Fruit fly (Drosophila melanogaster) whole organism, embryonic: ENCODE data around the gene CG16984.

ENCODE experiments used
- Atf3 ChIP-seq: fragments of 200-800 bp; sonication (Bioruptor generic); optimal IDR thresholded peaks from 3 replicates; lab custom pipeline; 2016; ENCODE audit warnings: missing biosample characterization, missing genetic modification characterization
- CG10147 ChIP-seq: fragments of 200-800 bp; sonication (Bioruptor generic); optimal IDR thresholded peaks from 2 replicates; lab custom pipeline; 2019; ENCODE audit warnings: missing biosample characterization, mild to moderate bottlenecking, missing genetic modification characterization, moderate library complexity
- CG10462 ChIP-seq: fragments of 200-800 bp; sonication (Bioruptor generic); optimal IDR thresholded peaks from 2 replicates; lab custom pipeline; 2016; ENCODE audit warnings: missing biosample characterization, missing genetic modification characterization
- CG10565 ChIP-seq: fragments of 200-800 bp; sonication (Bioruptor generic); optimal IDR thresholded peaks from 3 replicates; lab custom pipeline; 2016; ENCODE audit warnings: missing biosample characterization, mild to moderate bottlenecking, missing genetic modification characterization
- CG11093 ChIP-seq: fragments of 200-800 bp; sonication (Bioruptor generic); IDR thresholded peaks from 3 replicates; pipeline ENCODE4 v1.3.6; 2022; ENCODE audit warnings: missing biosample characterization, missing genetic modification characterization
- CG11456 ChIP-seq: fragments of 200-800 bp; sonication (Bioruptor generic); IDR thresholded peaks from 3 replicates; pipeline ENCODE4 v1.3.6; 2022; ENCODE audit warnings: missing biosample characterization, missing genetic modification characterization
- CG11560 ChIP-seq: fragments of 200-800 bp; sonication (Bioruptor generic); IDR thresholded peaks from 3 replicates; pipeline ENCODE4 v1.3.6; 2022; ENCODE audit warnings: missing biosample characterization, missing genetic modification characterization
- CG12236 ChIP-seq: fragments of 200-800 bp; sonication (Bioruptor generic); optimal IDR thresholded peaks from 2 replicates; lab custom pipeline; 2016; ENCODE audit warnings: missing biosample characterization, missing genetic modification characterization
- CG12769 ChIP-seq: fragments of 200-800 bp; sonication (Bioruptor generic); optimal IDR thresholded peaks from 2 replicates; lab custom pipeline; 2019; ENCODE audit warnings: missing biosample characterization, mild to moderate bottlenecking, missing genetic modification characterization, moderate library complexity
- CG15269 ChIP-seq: fragments of 200-800 bp; sonication (Bioruptor generic); optimal IDR thresholded peaks from 2 replicates; lab custom pipeline; 2018; ENCODE audit warnings: missing biosample characterization, mild to moderate bottlenecking, missing genetic modification characterization, moderate library complexity
- CG17385 ChIP-seq: fragments of 200-800 bp; sonication (Bioruptor generic); optimal IDR thresholded peaks from 3 replicates; lab custom pipeline; 2018; ENCODE audit warnings: missing biosample characterization, mild to moderate bottlenecking, missing genetic modification characterization
- CG2678 ChIP-seq: fragments of 200-800 bp; sonication (Bioruptor generic); optimal IDR thresholded peaks from 3 replicates; lab custom pipeline; 2019; ENCODE audit warnings: missing biosample characterization, mild to moderate bottlenecking, missing genetic modification characterization, moderate library complexity
- CG2875 ChIP-seq: fragments of 200-800 bp; sonication (Bioruptor generic); optimal IDR thresholded peaks from 2 replicates; lab custom pipeline; 2017; ENCODE audit warnings: missing biosample characterization, mild to moderate bottlenecking, missing genetic modification characterization, missing genetic modification reagents
- CG3163 ChIP-seq: fragments of 200-800 bp; sonication (Bioruptor generic); optimal IDR thresholded peaks from 3 replicates; lab custom pipeline; 2016; ENCODE audit warnings: missing biosample characterization, missing genetic modification characterization
- CG7271 ChIP-seq: fragments of 200-800 bp; sonication (Bioruptor generic); optimal IDR thresholded peaks from 2 replicates; lab custom pipeline; 2018; ENCODE audit warnings: missing biosample characterization, mild to moderate bottlenecking, missing genetic modification characterization, moderate library complexity
- CG7556 ChIP-seq: fragments of 200-800 bp; sonication (Bioruptor generic); optimal IDR thresholded peaks from 2 replicates; lab custom pipeline; 2017; ENCODE audit warnings: missing biosample characterization, mild to moderate bottlenecking, missing genetic modification characterization
- CG7745 ChIP-seq: fragments of 200-800 bp; sonication (Bioruptor generic); optimal IDR thresholded peaks from 2 replicates; lab custom pipeline; 2018; ENCODE audit warnings: missing biosample characterization, mild to moderate bottlenecking, missing genetic modification characterization, moderate library complexity
- CG8388 ChIP-seq: fragments of 200-800 bp; sonication (Bioruptor generic); optimal IDR thresholded peaks from 2 replicates; lab custom pipeline; 2019; ENCODE audit warnings: missing biosample characterization, mild to moderate bottlenecking, missing genetic modification characterization, moderate library complexity
- CG9727 ChIP-seq: fragments of 200-800 bp; sonication (Bioruptor generic); optimal IDR thresholded peaks from 3 replicates; lab custom pipeline; 2017; ENCODE audit warnings: missing biosample characterization, mild to moderate bottlenecking, missing genetic modification characterization
- CG9797 ChIP-seq: fragments of 200-800 bp; sonication (Bioruptor generic); optimal IDR thresholded peaks from 3 replicates; lab custom pipeline; 2018; ENCODE audit warnings: missing biosample characterization, mild to moderate bottlenecking, missing genetic modification characterization
- CG9817 ChIP-seq: fragments of 200-800 bp; sonication (Bioruptor generic); optimal IDR thresholded peaks from 2 replicates; lab custom pipeline; 2018; ENCODE audit warnings: missing biosample characterization, mild to moderate bottlenecking, missing genetic modification characterization, moderate library complexity
- Chrac-16 ChIP-seq: fragments of 200-800 bp; sonication (Bioruptor generic); optimal IDR thresholded peaks from 3 replicates; lab custom pipeline; 2016; ENCODE audit warnings: missing biosample characterization, missing genetic modification characterization
- CrebB ChIP-seq: fragments of 200-800 bp; sonication (Bioruptor generic); optimal IDR thresholded peaks from 3 replicates; lab custom pipeline; 2018; ENCODE audit warnings: missing biosample characterization, mild to moderate bottlenecking, missing genetic modification characterization
- Dip3 ChIP-seq: fragments of 200-800 bp; sonication (Bioruptor generic); optimal IDR thresholded peaks from 3 replicates; lab custom pipeline; 2016; ENCODE audit warnings: missing biosample characterization, missing genetic modification characterization
- E2f2 ChIP-seq: fragments of 200-800 bp; sonication (Bioruptor generic); IDR thresholded peaks from 2 replicates; pipeline ENCODE4 v1.3.6; 2022; ENCODE audit warnings: missing biosample characterization, missing genetic modification characterization
- Fer2 ChIP-seq: fragments of 200-800 bp; sonication (Bioruptor generic); optimal IDR thresholded peaks from 2 replicates; lab custom pipeline; 2018; ENCODE audit warnings: missing biosample characterization, mild to moderate bottlenecking, missing genetic modification characterization, moderate library complexity
- MESR4 ChIP-seq: fragments of 200-800 bp; sonication (Bioruptor generic); optimal IDR thresholded peaks from 2 replicates; lab custom pipeline; 2018; ENCODE audit warnings: missing biosample characterization, mild to moderate bottlenecking, missing genetic modification characterization, moderate library complexity
- Max ChIP-seq: fragments of 200-800 bp; sonication (Bioruptor generic); optimal IDR thresholded peaks from 2 replicates; lab custom pipeline; 2016; ENCODE audit warnings: missing biosample characterization, mild to moderate bottlenecking, missing genetic modification characterization
- Med ChIP-seq: fragments of 200-800 bp; sonication (Bioruptor generic); peaks from one replicate; lab custom pipeline; 2016; ENCODE audit warnings: missing biosample characterization, missing genetic modification characterization, mild to moderate bottlenecking, inconsistent platforms, moderate library complexity
- Ravus ChIP-seq: fragments of 200-800 bp; sonication (Bioruptor generic); IDR thresholded peaks from 2 replicates; pipeline ENCODE4 v1.3.6; 2022; ENCODE audit warnings: missing biosample characterization, missing genetic modification characterization
- Trl ChIP-seq, 3 experiments: fragments of >200 bp in 2 of 3; fragments of 200-800 bp in 1 of 3; sonication (Bioruptor generic) in 1 of 3; optimal IDR thresholded peaks; 2 replicates in 1 of 3; 3 replicates in 2 of 3; lab custom pipeline; 2016 to 2017; ENCODE audit warnings: missing biosample characterization in 1 of 3, missing genetic modification characterization in 1 of 3
- Xbp1 ChIP-seq: fragments of 200-800 bp; sonication (Bioruptor generic); optimal IDR thresholded peaks from 3 replicates; lab custom pipeline; 2016; ENCODE audit warnings: missing biosample characterization, mild to moderate bottlenecking, missing genetic modification characterization
- ara ChIP-seq: fragments of 200-800 bp; sonication (Bioruptor generic); IDR thresholded peaks from 2 replicates; pipeline ENCODE4 v1.3.6; 2022; ENCODE audit warnings: missing biosample characterization, missing genetic modification characterization
- bigmax ChIP-seq: fragments of 200-800 bp; sonication (Bioruptor generic); optimal IDR thresholded peaks from 2 replicates; lab custom pipeline; 2018; ENCODE audit warnings: missing biosample characterization, mild to moderate bottlenecking, missing genetic modification characterization
- cato ChIP-seq: fragments of 200-800 bp; sonication (Bioruptor generic); optimal IDR thresholded peaks from 2 replicates; lab custom pipeline; 2016; ENCODE audit warnings: missing biosample characterization, missing genetic modification characterization, borderline replicate concordance
- ci ChIP-seq: fragments of 200-800 bp; sonication (Bioruptor generic); IDR thresholded peaks from 3 replicates; pipeline ENCODE4 v1.3.6; 2022; ENCODE audit warnings: missing biosample characterization, missing genetic modification characterization
- eve ChIP-seq, 2 experiments: fragments of >200 bp; optimal IDR thresholded peaks; 2 replicates each; lab custom pipeline; 2017; ENCODE audit warnings: missing biosample characterization in 2 of 2, missing genetic modification characterization in 2 of 2
- fru ChIP-seq: fragments of >200 bp; optimal IDR thresholded peaks from 2 replicates; lab custom pipeline; 2017
- gce ChIP-seq: fragments of 200-800 bp; sonication (Bioruptor generic); IDR thresholded peaks from 3 replicates; pipeline ENCODE4 v1.3.6; 2022; ENCODE audit warnings: missing biosample characterization, missing genetic modification characterization
- gfzf ChIP-seq: fragments of 200-800 bp; sonication (Bioruptor generic); optimal IDR thresholded peaks from 2 replicates; lab custom pipeline; 2016; ENCODE audit warnings: missing biosample characterization, mild to moderate bottlenecking, missing genetic modification characterization, moderate library complexity
- knrl ChIP-seq: fragments of 200-800 bp; sonication (Bioruptor generic); IDR thresholded peaks from 3 replicates; pipeline ENCODE4 v1.3.6; 2022; ENCODE audit warnings: missing biosample characterization, missing genetic modification characterization; ENCODE audit not compliant: partially characterized antibody
- pan ChIP-seq, 4 experiments: fragments of >200 bp in 3 of 4; fragments of 200-800 bp in 1 of 4; sonication (Bioruptor generic) in 1 of 4; optimal IDR thresholded peaks in 3 of 4; IDR thresholded peaks in 1 of 4; 2 replicates each; pipeline versions ENCODE4 v1.3.6 to Lab custom; 2017 to 2022; ENCODE audit warnings: missing biosample characterization in 2 of 4, missing genetic modification characterization in 2 of 4, mixed read lengths in 1 of 4
- pfk ChIP-seq: fragments of 200-800 bp; sonication (Bioruptor generic); optimal IDR thresholded peaks from 2 replicates; lab custom pipeline; 2018; ENCODE audit warnings: missing biosample characterization, mild to moderate bottlenecking, missing genetic modification characterization, moderate library complexity
- run ChIP-seq: fragments of 200-800 bp; sonication (Bioruptor generic); optimal IDR thresholded peaks from 3 replicates; lab custom pipeline; 2018; ENCODE audit warnings: missing biosample characterization, mild to moderate bottlenecking, missing genetic modification characterization
- sc ChIP-seq, 3 experiments: fragments of >200 bp in 2 of 3; fragments of 200-800 bp in 1 of 3; sonication (Bioruptor generic) in 1 of 3; optimal IDR thresholded peaks; 2 replicates in 2 of 3; 3 replicates in 1 of 3; lab custom pipeline; 2017; ENCODE audit warnings: mild to moderate bottlenecking in 1 of 3, missing biosample characterization in 1 of 3, missing genetic modification characterization in 1 of 3, missing genetic modification reagents in 1 of 3
- sim ChIP-seq: fragments of 200-800 bp; sonication (Bioruptor generic); IDR thresholded peaks from 2 replicates; pipeline ENCODE4 v1.3.6; 2022; ENCODE audit warnings: missing biosample characterization, missing genetic modification characterization
- sqz ChIP-seq: fragments of 200-800 bp; sonication (Bioruptor generic); optimal IDR thresholded peaks from 3 replicates; lab custom pipeline; 2018; ENCODE audit warnings: missing biosample characterization, mild to moderate bottlenecking, missing genetic modification characterization
- stwl ChIP-seq: fragments of 200-800 bp; sonication (Bioruptor generic); optimal IDR thresholded peaks from 3 replicates; lab custom pipeline; 2018; ENCODE audit warnings: missing biosample characterization, mild to moderate bottlenecking, missing genetic modification characterization, moderate library complexity
- ttk ChIP-seq: fragments of 200-800 bp; sonication (Bioruptor generic); IDR thresholded peaks from 2 replicates; pipeline ENCODE4 v2.1.2; 2022; ENCODE audit warnings: missing biosample characterization, missing genetic modification characterization

Gene CG16984

DNA sequence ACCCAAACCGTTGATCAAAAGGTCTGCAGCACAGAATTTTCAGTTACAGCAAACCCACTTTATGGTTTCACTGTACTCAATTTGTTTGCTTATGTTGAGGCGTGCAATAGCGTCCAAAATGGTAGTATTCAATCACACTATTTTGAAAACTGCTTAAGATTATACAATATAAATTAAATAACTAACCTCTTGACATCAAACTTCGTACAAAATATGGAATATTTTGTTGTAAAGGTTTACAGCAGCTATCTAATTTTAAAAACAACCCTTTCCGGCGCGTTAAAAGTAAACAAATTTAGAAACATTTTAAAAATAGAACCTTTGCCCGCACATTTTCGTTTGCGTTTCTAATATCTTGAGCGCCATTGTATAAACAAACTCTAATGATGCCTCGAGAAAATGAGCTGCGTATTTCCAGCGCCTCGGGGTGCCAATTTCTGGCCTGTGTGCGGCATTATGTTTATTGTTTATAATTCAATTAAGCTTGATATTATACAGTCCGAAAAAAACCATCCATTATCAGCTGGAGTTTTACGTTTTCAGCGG is 4.7 kb upstream of the CG16984 start (continued):
- TF ChIP-seq CG7271 (tag; lab: Kevin White, UChicago) (no peak), CG8388 (GFP tag; lab: Kevin White, UChicago) (no peak), Ravus (no peak), run (no peak), CG7556 (GFP tag; lab: Kevin White, UChicago) (peak; percentile 52), CG10147 (GFP tag; lab: Kevin White, UChicago) (no peak), gce (GFP tag; lab: Robert Waterston, UW) (no peak), CG15269 (tag; lab: Kevin White, UChicago) (no peak), Dip3 (GFP tag; lab: Kevin White, UChicago) (no peak), Atf3 (no peak), CrebB (tag; lab: Kevin White, UChicago) (no peak), cato (no peak), fru (no peak), CG12769 (tag; lab: Kevin White, UChicago) (no peak), CG7745 (tag; lab: Kevin White, UChicago) (no peak), Fer2 (tag; lab: Kevin White, UChicago) (no peak), eve (GFP tag; optimal IDR thresholded peaks at IDR 0.05; lab: Kevin White, UChicago) (no peak), knrl (GFP tag; lab: Robert Waterston, UW) (0 out of 3 replicates have a peak, but pooled peaks have one; percentile 3), gfzf (no peak), CG11093 (GFP tag; lab: Robert Waterston, UW) (no peak; the same call in 2 of the 3 replicates), ttk (GFP tag; lab: Robert Waterston, UW) (no peak), pfk (GFP tag; lab: Kevin White, UChicago) (no peak), ci (GFP tag; lab: Robert Waterston, UW) (peak; percentile 37; the same call in 2 of the 3 replicates), CG2875 (no peak), bigmax (GFP tag; lab: Kevin White, UChicago) (no peak), CG12236 (no peak), sc (optimal IDR thresholded peaks at IDR 0.05; lab: Kevin White, UChicago) (no peak), sc (GFP tag; optimal IDR thresholded peaks at IDR 0.05; lab: Kevin White, UChicago) (no peak), Max (GFP tag; lab: Kevin White, UChicago) (no peak), CG10462 (GFP tag; lab: Kevin White, UChicago) (no peak), CG2678 (peak; percentile 27), CG9797 (GFP tag; lab: Kevin White, UChicago) (no peak), CG17385 (GFP tag; lab: Kevin White, UChicago) (no peak), sqz (no peak), Xbp1 (GFP tag; lab: Kevin White, UChicago) (no peak), E2f2 (no peak), Med (GFP tag; lab: Kevin White, UChicago) (peak; percentile 36), ara (GFP tag; lab: Robert Waterston, UW) (peak; percentile 26; the same call in 1 of the 2 replicates), CG10565 (GFP tag; lab: Kevin White, UChicago) (no peak), sim (no peak), CG9817 (tag; lab: Kevin White, UChicago) (no peak), stwl (no peak), CG3163 (no peak), pan (optimal IDR thresholded peaks at IDR 0.05; lab: Kevin White, UChicago) (no peak), pan (GFP tag; optimal IDR thresholded peaks at IDR 0.05 in 1 of 2, IDR thresholded peaks at IDR 0.05 in 1 of 2) (peak in 1 of 2 experiments; percentile 8), Chrac-16 (GFP tag; lab: Kevin White, UChicago) (no peak), CG11456 (GFP tag; lab: Robert Waterston, UW) (no peak), Trl (optimal IDR thresholded peaks at IDR 0.05; lab: Kevin White, UChicago) (no peak), Trl (GFP tag; optimal IDR thresholded peaks at IDR 0.05; lab: Kevin White, UChicago) (no peak), CG9727 (peak; percentile 25), MESR4 (no peak), CG11560 (tag; lab: Robert Waterston, UW) (no peak)
